Worm (Caenorhabditis elegans) whole organism, late embryonic: ENCODE measurements around the gene R07E4.3.

Source experiments
- C08G9.2 ChIP-seq: sonication (generic microtip); optimal IDR thresholded peaks from 2 replicates; lab custom pipeline; 2016; ENCODE audit warnings: mild to moderate bottlenecking, missing genetic modification characterization, moderate library complexity, missing compliant biosample characterization
- ama-1 ChIP-seq: fragments of 150-350 bp; optimal IDR thresholded peaks from 2 replicates; lab custom pipeline; 2014
- ceh-45 ChIP-seq: fragments of 200-800 bp; sonication (Bioruptor generic); IDR thresholded peaks from 2 replicates; pipeline ENCODE4 v1.3.6; 2022; ENCODE audit warnings: missing genetic modification reagents, missing genetic modification characterization, missing compliant biosample characterization
- ets-4 ChIP-seq: sonication (generic microtip); optimal IDR thresholded peaks from 2 replicates; lab custom pipeline; 2016; ENCODE audit warnings: missing genetic modification characterization, missing compliant biosample characterization
- eyg-1 ChIP-seq: sonication (generic microtip); optimal IDR thresholded peaks from 2 replicates; lab custom pipeline; 2016; ENCODE audit warnings: missing genotype, missing genetic modification characterization, missing compliant biosample characterization
- madf-2 ChIP-seq: sonication (generic microtip); optimal IDR thresholded peaks from 2 replicates; lab custom pipeline; 2017; ENCODE audit warnings: missing genetic modification characterization, missing compliant biosample characterization
- pqm-1 ChIP-seq: sonication (generic microtip); optimal IDR thresholded peaks from 2 replicates; lab custom pipeline; 2016; ENCODE audit warnings: missing genetic modification characterization, missing compliant biosample characterization
- unc-42 ChIP-seq: sonication (generic microtip); optimal IDR thresholded peaks from 2 replicates; lab custom pipeline; 2016; ENCODE audit warnings: missing genotype, missing genetic modification characterization, missing compliant biosample characterization

DNA sequence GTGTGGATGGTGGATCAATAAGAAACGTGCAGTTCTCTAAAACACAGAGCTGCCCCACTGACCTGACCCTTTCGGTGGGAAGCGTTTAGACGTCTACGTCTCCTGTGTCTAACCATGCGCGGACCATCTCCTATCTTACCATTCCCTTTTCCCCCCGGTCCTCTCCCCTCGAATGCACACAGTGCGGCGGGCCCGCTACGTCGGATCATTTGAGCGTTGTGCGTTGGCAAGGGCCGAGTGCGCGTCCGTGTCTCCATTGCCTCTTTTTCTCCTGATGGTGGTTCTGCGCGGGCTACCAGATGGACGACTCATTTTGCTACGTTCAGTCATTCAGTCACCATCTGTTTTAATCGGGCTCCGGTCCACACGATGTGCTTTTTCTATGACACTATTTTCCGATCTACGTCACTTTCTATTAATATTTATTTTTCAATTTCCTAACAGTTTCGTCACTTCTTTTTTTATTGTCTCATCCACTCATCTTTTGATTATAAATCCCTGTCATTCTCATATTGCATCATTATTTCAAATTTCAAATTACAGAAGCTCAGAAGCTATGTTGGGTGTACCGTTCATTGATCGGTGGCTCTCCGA lies 42.5 kb downstream of the R07E4.3 start, which contains the start of gene inx-3:
- TF ChIP-seq ceh-45 (GFP tag; lab: Robert Waterston, UW) (no peak), madf-2 (tag; lab: Kevin White, UChicago) (no peak), C08G9.2 (peak; percentile 24), unc-42 (tag; lab: Kevin White, UChicago) (no peak), ama-1 (lab: Kevin White, UChicago) (no peak), eyg-1 (tag; lab: Kevin White, UChicago) (peak; percentile 40), ets-4 (tag; lab: Kevin White, UChicago) (no peak), pqm-1 (tag; lab: Kevin White, UChicago) (no peak)
